Worm (Caenorhabditis elegans) whole organism, early embryonic: ENCODE measurements around the gene srsx-40.

Experiments
- B0310.2 ChIP-seq: sonication (generic microtip); optimal IDR thresholded peaks from 2 replicates; lab custom pipeline; 2016; ENCODE audit warnings: mild to moderate bottlenecking, missing genetic modification characterization, missing compliant biosample characterization
- F13C5.2 ChIP-seq: sonication (generic microtip); optimal IDR thresholded peaks from 2 replicates; lab custom pipeline; 2017; ENCODE audit warnings: mild to moderate bottlenecking, missing genetic modification characterization, inconsistent platforms, missing compliant biosample characterization
- aly-1 ChIP-seq: sonication (generic microtip); optimal IDR thresholded peaks from 2 replicates; lab custom pipeline; 2016; ENCODE audit warnings: missing genetic modification characterization, missing compliant biosample characterization
- ama-1 ChIP-seq: fragments of 150-350 bp; optimal IDR thresholded peaks from 2 replicates; lab custom pipeline; 2014
- ceh-13 ChIP-seq: fragments of 200-800 bp; sonication (Bioruptor generic); optimal IDR thresholded peaks from 2 replicates; lab custom pipeline; 2018; ENCODE audit warnings: mild to moderate bottlenecking, missing genetic modification characterization, missing compliant biosample characterization
- ceh-36 ChIP-seq: sonication (generic microtip); optimal IDR thresholded peaks from 2 replicates; lab custom pipeline; 2016; ENCODE audit warnings: missing genetic modification characterization, inconsistent platforms, missing compliant biosample characterization
- ets-7 ChIP-seq: sonication (generic microtip); optimal IDR thresholded peaks from 2 replicates; lab custom pipeline; 2016; ENCODE audit warnings: missing genotype, missing genetic modification characterization, missing compliant biosample characterization
- flt-1 ChIP-seq: fragments of 200-800 bp; sonication (Bioruptor generic); IDR thresholded peaks from 2 replicates; pipeline ENCODE4 v1.3.6; 2022; ENCODE audit warnings: missing genetic modification characterization, missing compliant biosample characterization
- hmbx-1 ChIP-seq: sonication (generic microtip); optimal IDR thresholded peaks from 2 replicates; lab custom pipeline; 2016; ENCODE audit warnings: mild to moderate bottlenecking, missing genetic modification characterization, missing compliant biosample characterization
- hmg-4 ChIP-seq: fragments of 200-800 bp; sonication (Bioruptor generic); optimal IDR thresholded peaks from 2 replicates; lab custom pipeline; 2018; ENCODE audit warnings: mild to moderate bottlenecking, missing genetic modification characterization, missing compliant biosample characterization
- hnd-1 ChIP-seq: sonication (generic microtip); optimal IDR thresholded peaks from 2 replicates; lab custom pipeline; 2016; ENCODE audit warnings: missing genetic modification characterization, missing compliant biosample characterization
- pes-1 ChIP-seq: fragments of 200-800 bp; sonication (Bioruptor generic); IDR thresholded peaks from 2 replicates; pipeline ENCODE4 v1.3.6; 2022; ENCODE audit warnings: missing genetic modification reagents, missing genetic modification characterization, missing compliant biosample characterization
- scrt-1 ChIP-seq: fragments of 200-800 bp; sonication (Bioruptor generic); IDR thresholded peaks from 2 replicates; pipeline ENCODE4 v1.3.6; 2022; ENCODE audit warnings: missing genetic modification characterization, missing compliant biosample characterization
- sea-1 ChIP-seq: fragments of 200-800 bp; sonication (Bioruptor generic); conservative IDR thresholded peaks from 2 replicates; pipeline ENCODE4 v1.3.6; 2022; ENCODE audit warnings: missing genetic modification characterization, missing compliant biosample characterization
- tbx-11 ChIP-seq: fragments of 200-800 bp; sonication (Bioruptor generic); IDR thresholded peaks from 2 replicates; pipeline ENCODE4 v1.3.6; 2022; ENCODE audit warnings: missing genetic modification characterization, missing compliant biosample characterization
- tbx-37 ChIP-seq: fragments of 200-800 bp; sonication (Bioruptor generic); conservative IDR thresholded peaks from 2 replicates; pipeline ENCODE4 v1.3.6; 2022; ENCODE audit warnings: missing genetic modification reagents, missing genetic modification characterization, missing compliant biosample characterization
- tra-4 ChIP-seq: sonication (generic microtip); optimal IDR thresholded peaks from 2 replicates; lab custom pipeline; 2017; ENCODE audit warnings: missing genetic modification characterization, missing compliant biosample characterization

The srsx-40 gene

DNA sequence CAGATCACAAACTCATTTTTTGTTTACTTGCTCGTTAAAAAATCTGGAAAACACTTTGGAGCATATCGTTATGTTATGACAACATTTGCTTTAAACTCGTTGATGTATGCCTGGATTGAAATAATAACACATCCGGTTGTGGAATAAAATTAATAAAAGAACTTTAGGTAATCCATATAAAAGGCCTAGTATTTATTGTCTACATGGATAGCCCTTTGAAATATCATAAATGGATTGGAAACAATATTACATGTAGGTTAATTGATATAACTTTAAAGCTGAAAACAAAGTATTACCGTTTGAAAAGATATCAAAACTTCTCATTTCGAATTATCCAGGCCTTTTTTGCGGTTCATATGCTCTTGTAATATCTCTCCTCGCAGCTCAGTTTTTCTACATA is 12.8 kb downstream of the srsx-40 start:
- no peak for TF ChIP-seq hnd-1 (tag; lab: Kevin White, UChicago)
- no peak for TF ChIP-seq tra-4 (tag; lab: Kevin White, UChicago)
- TF ChIP-seq flt-1 (GFP tag; lab: Robert Waterston, UW), result no peak
- TF ChIP-seq tbx-37 (GFP tag; lab: Robert Waterston, UW), result no peak
- no peak for TF ChIP-seq tbx-11 (GFP tag; lab: Robert Waterston, UW)
- TF ChIP-seq ceh-13 (GFP tag; lab: Kevin White, UChicago), result no peak
- no peak for TF ChIP-seq scrt-1 (GFP tag; lab: Robert Waterston, UW)
- no peak for TF ChIP-seq F13C5.2 (tag; lab: Kevin White, UChicago)
- TF ChIP-seq ets-7 (tag; lab: Kevin White, UChicago), result no peak

ce11 chrV:7689888-7690287 is 13.5 kb downstream of the srsx-40 start, which contains the start of gene C12D5.9:
TSS of gene C12D5.9 (minus strand) at chrV:7689988.
- no peak for TF ChIP-seq pes-1
- TF ChIP-seq tra-4 (tag; lab: Kevin White, UChicago), result no peak
- no peak for TF ChIP-seq sea-1
- no peak for TF ChIP-seq aly-1 (tag; lab: Kevin White, UChicago)
- TF ChIP-seq ceh-13 (GFP tag; lab: Kevin White, UChicago), result no peak
- TF ChIP-seq tbx-11 (GFP tag; lab: Robert Waterston, UW), result no peak
- TF ChIP-seq B0310.2 (tag; lab: Kevin White, UChicago), result no peak
- TF ChIP-seq scrt-1 (GFP tag; lab: Robert Waterston, UW), result no peak
- no peak for TF ChIP-seq ceh-36 (tag; lab: Kevin White, UChicago)
- TF ChIP-seq hnd-1 (tag; lab: Kevin White, UChicago), result no peak
- TF ChIP-seq flt-1 (GFP tag; lab: Robert Waterston, UW), result no peak

DNA sequence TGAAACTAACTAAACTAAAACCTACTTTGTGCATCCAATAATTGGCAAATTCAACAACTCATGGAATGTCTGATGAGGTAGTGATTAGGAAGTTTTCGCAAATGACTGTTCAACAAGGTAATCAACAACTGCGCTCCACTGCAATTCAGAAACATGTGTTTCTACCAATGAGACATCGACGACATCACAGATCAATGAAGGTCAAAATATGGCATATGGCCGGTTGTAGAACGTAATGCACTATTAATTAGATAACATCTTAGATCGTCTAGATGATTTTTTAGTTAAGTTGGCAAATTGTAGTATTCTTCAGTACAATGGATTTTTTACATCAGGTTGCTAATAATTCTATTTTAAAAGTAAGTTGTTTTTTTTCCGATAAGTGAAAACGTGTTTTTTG is 17.2 kb downstream of the srsx-40 start, which contains the start of the genes nhr-94 and nhr-152:
Gene nhr-94 (minus strand): TSS at position 147 of the 400 bp plus-strand sequence.
Gene nhr-152 (plus strand): TSS at position 162 of the 400 bp plus-strand sequence.
- TF ChIP-seq flt-1 (GFP tag; lab: Robert Waterston, UW), result no peak
- no peak for TF ChIP-seq pes-1
- TF ChIP-seq ceh-13 (GFP tag; lab: Kevin White, UChicago), result no peak
- TF ChIP-seq tbx-11 (GFP tag; lab: Robert Waterston, UW), result no peak
- no peak for TF ChIP-seq scrt-1 (GFP tag; lab: Robert Waterston, UW)
- no peak for TF ChIP-seq ama-1

DNA sequence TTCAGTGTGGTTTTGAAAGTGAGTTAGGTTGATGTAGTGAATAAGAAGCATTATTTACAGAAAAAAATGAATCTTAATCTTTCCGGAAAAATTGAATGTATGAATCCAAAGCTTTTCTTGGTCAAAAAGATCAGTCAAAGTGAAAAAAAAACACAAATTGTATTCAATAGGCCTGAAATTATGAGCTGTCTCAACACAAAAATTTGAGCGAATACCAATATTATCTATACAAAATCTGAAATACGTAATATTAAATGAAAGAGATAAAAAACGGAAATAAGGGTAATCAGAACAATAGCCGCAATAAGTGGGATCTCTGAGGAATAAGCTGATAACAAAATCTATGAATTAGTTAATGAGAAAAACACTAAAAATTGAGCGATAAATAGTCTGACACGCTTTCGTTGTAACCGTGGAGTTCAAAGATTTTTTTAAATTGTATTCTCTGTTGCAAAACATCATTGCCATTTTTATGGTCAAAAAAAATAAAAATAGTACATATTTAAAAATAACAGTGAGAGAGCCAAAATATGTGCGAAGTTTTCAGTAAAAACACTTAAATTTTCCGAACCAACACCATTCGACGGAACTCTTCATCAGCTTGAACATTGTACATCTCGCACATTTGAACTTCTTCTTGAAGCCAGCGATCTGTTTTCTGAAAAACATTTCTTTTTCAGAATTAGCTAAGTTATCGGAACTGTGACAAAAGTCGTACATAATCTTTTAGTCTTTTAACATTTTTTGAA is 19.4 kb downstream of the srsx-40 start, which contains the start of gene sre-11:
Gene sre-11 (minus strand): TSS at position 51 of the 749 bp plus-strand sequence.
- TF ChIP-seq ceh-13 (GFP tag; lab: Kevin White, UChicago), result no peak
- no peak for TF ChIP-seq tbx-11 (GFP tag; lab: Robert Waterston, UW)
- no peak for TF ChIP-seq pes-1
- no peak for TF ChIP-seq scrt-1 (GFP tag; lab: Robert Waterston, UW)
- TF ChIP-seq flt-1 (GFP tag; lab: Robert Waterston, UW), result no peak
- TF ChIP-seq ama-1, result no peak
- no peak for TF ChIP-seq aly-1 (tag; lab: Kevin White, UChicago)
- no peak for TF ChIP-seq ceh-36 (tag; lab: Kevin White, UChicago)
- no peak for TF ChIP-seq hmg-4
- TF ChIP-seq tra-4 (tag; lab: Kevin White, UChicago), result no peak

DNA sequence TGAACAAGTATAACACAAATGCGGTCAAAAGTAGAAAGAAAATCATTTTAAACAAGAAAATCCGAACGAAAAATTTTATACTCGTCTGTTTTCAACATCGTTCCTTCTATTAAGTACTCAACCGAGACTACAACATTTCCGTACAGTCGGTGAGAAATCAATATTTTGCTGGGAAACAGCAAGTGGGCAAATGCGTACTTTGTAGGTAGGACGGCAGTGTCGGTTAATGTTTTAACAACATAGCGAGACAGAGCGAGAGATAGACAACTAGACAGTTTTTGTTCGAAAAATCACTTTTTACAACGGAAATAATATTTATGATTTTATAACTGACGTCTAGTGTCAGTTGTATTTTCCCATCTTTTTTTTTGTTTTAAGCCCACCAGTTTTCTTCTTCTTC is 22.0 kb downstream of the srsx-40 start, which contains the start of gene cyp-33A1:
Gene cyp-33A1 (minus strand): TSS at position 72 of the 400 bp plus-strand sequence.
- TF ChIP-seq B0310.2 (tag; lab: Kevin White, UChicago) (no peak), scrt-1 (GFP tag; lab: Robert Waterston, UW) (no peak), F13C5.2 (tag; lab: Kevin White, UChicago) (no peak), hmbx-1 (tag; lab: Kevin White, UChicago) (no peak), tbx-37 (GFP tag; lab: Robert Waterston, UW) (no peak), sea-1 (no peak), hnd-1 (tag; lab: Kevin White, UChicago) (no peak), ceh-36 (tag; lab: Kevin White, UChicago) (no peak), ceh-13 (GFP tag; lab: Kevin White, UChicago) (no peak)

ce11 chrV:7675904-7676303 is 27.5 kb downstream of the srsx-40 start, which contains the start of gene C12D5.3:
TSS of gene C12D5.3 (plus strand) at chrV:7676204.
- TF ChIP-seq pes-1 (no peak), ceh-36 (tag; lab: Kevin White, UChicago) (no peak), sea-1 (no peak), aly-1 (tag; lab: Kevin White, UChicago) (no peak), tbx-11 (GFP tag; lab: Robert Waterston, UW) (no peak), tra-4 (tag; lab: Kevin White, UChicago) (no peak), flt-1 (GFP tag; lab: Robert Waterston, UW) (no peak), B0310.2 (tag; lab: Kevin White, UChicago) (no peak), F13C5.2 (tag; lab: Kevin White, UChicago) (no peak), tbx-37 (GFP tag; lab: Robert Waterston, UW) (no peak), ama-1 (no peak), hnd-1 (tag; lab: Kevin White, UChicago) (no peak), ceh-13 (GFP tag; lab: Kevin White, UChicago) (no peak), scrt-1 (GFP tag; lab: Robert Waterston, UW) (no peak), ets-7 (tag; lab: Kevin White, UChicago) (no peak), hmbx-1 (tag; lab: Kevin White, UChicago) (no peak), hmg-4 (no peak)

ce11 chrV:7672258-7672657 is 31.2 kb downstream of the srsx-40 start, which contains the start of gene C12D5.4:
TSS of gene C12D5.4 (plus strand) at chrV:7672558.
- TF ChIP-seq tbx-11 (GFP tag; lab: Robert Waterston, UW), result no peak
- TF ChIP-seq sea-1, result no peak
- no peak for TF ChIP-seq ets-7 (tag; lab: Kevin White, UChicago)
- no peak for TF ChIP-seq F13C5.2 (tag; lab: Kevin White, UChicago)
- TF ChIP-seq ceh-13 (GFP tag; lab: Kevin White, UChicago), result no peak
- TF ChIP-seq hmbx-1 (tag; lab: Kevin White, UChicago), result no peak
- no peak for TF ChIP-seq ceh-36 (tag; lab: Kevin White, UChicago)
- TF ChIP-seq pes-1, result no peak
- TF ChIP-seq B0310.2 (tag; lab: Kevin White, UChicago), result no peak
- no peak for TF ChIP-seq scrt-1 (GFP tag; lab: Robert Waterston, UW)
- TF ChIP-seq aly-1 (tag; lab: Kevin White, UChicago), result no peak
- TF ChIP-seq hmg-4, result no peak
- TF ChIP-seq flt-1 (GFP tag; lab: Robert Waterston, UW), result no peak
- no peak for TF ChIP-seq ama-1
- no peak for TF ChIP-seq hnd-1 (tag; lab: Kevin White, UChicago)
